Worm (Caenorhabditis elegans): ENCODE measurements around the gene sly-1.

sly-1 gene

DNA sequence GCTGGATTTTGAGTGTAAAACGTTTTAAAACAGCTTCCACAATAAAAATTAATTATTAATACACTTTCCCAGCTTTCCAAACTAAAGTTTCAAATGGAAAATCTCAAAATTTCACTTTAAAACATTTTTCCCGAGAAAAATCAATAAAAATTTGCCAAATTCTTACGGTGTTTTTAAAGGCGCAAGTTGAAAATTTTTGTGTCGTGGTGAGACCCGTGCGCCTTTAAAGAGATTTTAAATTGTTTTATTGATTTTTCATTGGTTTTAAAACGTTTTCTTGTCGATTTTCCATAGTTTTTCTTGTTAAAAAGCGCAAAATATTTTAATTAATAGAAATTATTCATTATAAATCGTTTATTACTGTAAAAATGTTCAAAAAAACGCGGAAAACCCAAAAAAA lies 55.0 kb downstream of the sly-1 start, which contains the start of gene Y45F3A.1:
Y45F3A.1 (minus strand) TSS at position 12 of the 400 bp plus-strand sequence.
- no peak for TF ChIP-seq nhr-12 (tag; optimal IDR thresholded peaks at IDR 0.05)
- TF ChIP-seq nhr-28 (tag; optimal IDR thresholded peaks at IDR 0.05) = no peak
- TF ChIP-seq mep-1 (tag; optimal IDR thresholded peaks at IDR 0.05) = no peak
- TF ChIP-seq unc-120 (tag; optimal IDR thresholded peaks at IDR 0.05; ENCODE audit: poor library complexity, severe bottlenecking) = no peak
- TF ChIP-seq unc-39 (tag; optimal IDR thresholded peaks at IDR 0.05) = no peak
- TF ChIP-seq cnd-1 (tag; optimal IDR thresholded peaks at IDR 0.05) = no peak
- TF ChIP-seq ztf-11 (tag; optimal IDR thresholded peaks at IDR 0.05) = no peak
- TF ChIP-seq pha-4 (tag; optimal IDR thresholded peaks at IDR 0.05) = no peak
- no peak for TF ChIP-seq ceh-83 (GFP tag; optimal IDR thresholded peaks at IDR 0.05)
- no peak for TF ChIP-seq lin-32 (GFP tag; optimal IDR thresholded peaks at IDR 0.05)
- no peak for TF ChIP-seq flh-1 (GFP tag; optimal IDR thresholded peaks at IDR 0.05)
- TF ChIP-seq hlh-1 (tag; optimal IDR thresholded peaks at IDR 0.05) = no peak
- no peak for TF ChIP-seq blmp-1 (tag; optimal IDR thresholded peaks at IDR 0.05)
- no peak for TF ChIP-seq nhr-237 (tag; optimal IDR thresholded peaks at IDR 0.05)
- TF ChIP-seq drap-1 (GFP tag; optimal IDR thresholded peaks at IDR 0.05) = no peak

DNA sequence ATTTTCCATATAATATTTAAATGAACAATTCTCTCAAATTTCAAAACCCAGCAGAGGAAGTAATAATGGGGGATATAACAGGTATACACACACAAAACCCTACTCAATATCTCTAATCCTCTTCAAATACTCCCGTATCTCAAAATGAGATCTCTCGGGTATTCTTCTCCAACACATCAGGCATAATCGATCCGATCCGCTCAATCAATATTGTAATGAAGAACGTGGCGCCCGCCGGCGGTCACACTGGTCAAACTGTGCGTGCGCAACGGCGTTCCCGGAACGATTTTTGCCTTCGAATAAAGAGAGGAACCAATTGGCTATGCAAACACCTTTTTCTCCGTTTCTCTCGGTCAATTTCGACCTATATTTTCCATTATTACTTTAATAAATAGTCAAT lies 55.7 kb downstream of the sly-1 start:
- TF ChIP-seq elt-1 (tag; optimal IDR thresholded peaks at IDR 0.05; ENCODE audit: borderline replicate concordance, insufficient read depth) (peak; percentile 41), nhr-76 (tag; optimal IDR thresholded peaks at IDR 0.05) (no peak)

DNA sequence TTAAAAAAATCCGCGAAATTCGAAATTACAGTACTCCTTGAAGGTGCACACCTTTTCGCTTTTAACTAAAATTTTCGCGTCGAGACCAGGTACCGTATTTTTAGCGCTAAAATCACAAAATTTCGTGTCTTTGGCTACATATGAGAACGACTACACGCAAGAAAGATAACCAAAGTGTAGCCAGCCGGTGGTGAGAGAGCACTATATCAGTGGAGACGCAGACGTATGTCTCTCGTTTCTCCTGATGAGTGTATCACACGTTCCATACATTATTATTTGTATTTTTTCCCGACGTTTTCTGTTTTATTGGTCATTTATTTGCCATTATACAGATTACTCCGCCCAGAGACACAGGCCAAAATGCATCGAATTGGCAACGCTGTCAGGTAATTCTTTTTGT lies 59.1 kb downstream of the sly-1 start, which contains the start of gene acdh-11:
acdh-11 (plus strand) TSS at position 333 of the 400 bp plus-strand sequence.
- TF ChIP-seq bed-3 (GFP tag; optimal IDR thresholded peaks at IDR 0.05) (no peak), blmp-1 (tag; optimal IDR thresholded peaks at IDR 0.05) (no peak)
